Worm (Caenorhabditis elegans): ENCODE data around the gene stdh-4.

The stdh-4 gene

ce11 chrV:8555955-8556354 is 6.9 kb downstream of the stdh-4 start:
- TF ChIP-seq dsc-1 (tag; optimal IDR thresholded peaks at IDR 0.05), result peak; percentile 99
- no peak for TF ChIP-seq ceh-63 (GFP tag; optimal IDR thresholded peaks at IDR 0.05)
- TF ChIP-seq nhr-12 (tag; optimal IDR thresholded peaks at IDR 0.05), result no peak
- TF ChIP-seq ceh-8 (GFP tag; optimal IDR thresholded peaks at IDR 0.05), result no peak
- TF ChIP-seq vab-15 (tag; optimal IDR thresholded peaks at IDR 0.05), result no peak
- TF ChIP-seq efl-1 (optimal IDR thresholded peaks at IDR 0.05), result no peak
- TF ChIP-seq efl-1 (GFP tag; optimal IDR thresholded peaks at IDR 0.05 in 1 of 2), result no peak
- TF ChIP-seq xbp-1 (tag; optimal IDR thresholded peaks at IDR 0.05), result no peak
- TF ChIP-seq fkh-4 (tag; optimal IDR thresholded peaks at IDR 0.05; ENCODE audit: borderline replicate concordance), result peak; percentile 89
- peak; percentile 27 for TF ChIP-seq tbx-2 (tag; optimal IDR thresholded peaks at IDR 0.05)
- no peak for TF ChIP-seq sox-4 (tag; optimal IDR thresholded peaks at IDR 0.05)
- no peak for TF ChIP-seq lin-15B (tag; optimal IDR thresholded peaks at IDR 0.05)
- TF ChIP-seq ets-5 (GFP tag; IDR thresholded peaks at IDR 0.05), result no peak

ce11 chrV:8560916-8561315 is 11.8 kb downstream of the stdh-4 start, which contains the start of gene acr-16:
Gene acr-16 (plus strand): TSS chrV:8561216.
- TF ChIP-seq ceh-88 (GFP tag; IDR thresholded peaks at IDR 0.05) (no peak), ceh-82 (tag; optimal IDR thresholded peaks at IDR 0.05) (no peak), ama-1 (optimal IDR thresholded peaks at IDR 0.05) (no peak), fkh-10 (GFP tag; optimal IDR thresholded peaks at IDR 0.05) (no peak), grh-1 (GFP tag; IDR thresholded peaks at IDR 0.05) (no peak), dpl-1 (GFP tag; optimal IDR thresholded peaks at IDR 0.05) (no peak), nhr-85 (tag) (no peak), elt-3 (tag; optimal IDR thresholded peaks at IDR 0.05) (no peak), hpl-2 (GFP tag; optimal IDR thresholded peaks at IDR 0.05) (no peak), nhr-12 (tag; optimal IDR thresholded peaks at IDR 0.05) (no peak), lin-13 (GFP tag; optimal IDR thresholded peaks at IDR 0.05) (no peak), ztf-11 (tag; optimal IDR thresholded peaks at IDR 0.05) (no peak), nhr-90 (tag; optimal IDR thresholded peaks at IDR 0.05; ENCODE audit: poor library complexity) (no peak)

ce11 chrV:8565075-8565474 is 16.0 kb downstream of the stdh-4 start, which contains the start of gene F25G6.8:
Gene F25G6.8 (minus strand): TSS chrV:8565175.
- no peak for TF ChIP-seq skn-1 (tag; optimal IDR thresholded peaks at IDR 0.05)
- TF ChIP-seq nhr-19 (GFP tag; conservative IDR thresholded peaks at IDR 0.05), result no peak
- TF ChIP-seq dpl-1 (GFP tag; optimal IDR thresholded peaks at IDR 0.05), result no peak
- no peak for TF ChIP-seq blmp-1 (tag; optimal IDR thresholded peaks at IDR 0.05)
- no peak for TF ChIP-seq nhr-237 (tag; optimal IDR thresholded peaks at IDR 0.05)

ce11 chrV:8569172-8569571 is 20.1 kb downstream of the stdh-4 start:
- no peak for TF ChIP-seq efl-1 (optimal IDR thresholded peaks at IDR 0.05)
- TF ChIP-seq efl-1 (GFP tag; optimal IDR thresholded peaks at IDR 0.05 in 1 of 2), result peak in 1 of 2 experiments; percentile 76
- TF ChIP-seq dsc-1 (tag; optimal IDR thresholded peaks at IDR 0.05), result no peak

- no peak for TF ChIP-seq egl-27 (tag; optimal IDR thresholded peaks at IDR 0.05)
- peak; percentile 7 for TF ChIP-seq fos-1 (tag; optimal IDR thresholded peaks at IDR 0.05)
- TF ChIP-seq efl-1 (optimal IDR thresholded peaks at IDR 0.05), result peak; percentile 64 to 77
- peak; percentile 73 to 97 for TF ChIP-seq efl-1 (GFP tag; optimal IDR thresholded peaks at IDR 0.05 in 1 of 2)
- no peak for TF ChIP-seq hlh-17 (GFP tag; optimal IDR thresholded peaks at IDR 0.05; ENCODE audit: borderline replicate concordance)
- TF ChIP-seq elt-2 (tag; optimal IDR thresholded peaks at IDR 0.05), result peak; percentile 12
- peak; percentile 44 for TF ChIP-seq zip-4 (GFP tag; optimal IDR thresholded peaks at IDR 0.05)
- TF ChIP-seq nhr-19 (GFP tag; conservative IDR thresholded peaks at IDR 0.05), result peak; percentile 82
- TF ChIP-seq nhr-85 (tag), result peak; percentile 86
- TF ChIP-seq lin-39 (tag; optimal IDR thresholded peaks at IDR 0.05), result peak; percentile 76
- TF ChIP-seq lin-35 (GFP tag; optimal IDR thresholded peaks at IDR 0.05), result peak; percentile 70 to 73
- peak; percentile 79 for TF ChIP-seq nhr-90 (tag; optimal IDR thresholded peaks at IDR 0.05; ENCODE audit: poor library complexity)
- no peak for TF ChIP-seq nhr-12 (tag; optimal IDR thresholded peaks at IDR 0.05)
- TF ChIP-seq pax-3 (tag; optimal IDR thresholded peaks at IDR 0.05), result no peak
- TF ChIP-seq ceh-82 (tag; optimal IDR thresholded peaks at IDR 0.05), result peak; percentile 58 to 74 (median 69)
- peak; percentile 12 for TF ChIP-seq unc-130 (tag; optimal IDR thresholded peaks at IDR 0.05)
- TF ChIP-seq grh-1 (GFP tag; IDR thresholded peaks at IDR 0.05), result peak; percentile 44
- TF ChIP-seq lin-13 (GFP tag; optimal IDR thresholded peaks at IDR 0.05), result peak; percentile 41
- TF ChIP-seq xbp-1 (tag; optimal IDR thresholded peaks at IDR 0.05), result peak; percentile 76
- TF ChIP-seq C34B4.2 (tag; optimal IDR thresholded peaks at IDR 0.05), result no peak
- TF ChIP-seq efl-3 (GFP tag; optimal IDR thresholded peaks at IDR 0.05), result no peak
- peak; percentile 80 for TF ChIP-seq irx-1 (tag; optimal IDR thresholded peaks at IDR 0.05)
- no peak for TF ChIP-seq ets-5 (GFP tag; IDR thresholded peaks at IDR 0.05)
- TF ChIP-seq snpc-4 (tag; optimal IDR thresholded peaks at IDR 0.05), result peak; percentile 75
- TF ChIP-seq fkh-8 (tag; optimal IDR thresholded peaks at IDR 0.05), result peak; percentile 9
These were observed 20.8 kb downstream of the stdh-4 start, which contains the start of the genes F25G6.9 and symk-1 for ce11 chrV:8569841-8570361. Gene F25G6.9 (minus strand): TSS chrV:8570000. Gene symk-1 (plus strand): TSS chrV:8570311.

Measured in whole organism, L1 larva.